Worm (Caenorhabditis elegans) whole organism, L2 larva: ENCODE data around the gene C13F10.5.

Experiments used
- ceh-82 ChIP-seq: fragments of 150-350 bp; optimal IDR thresholded peaks from 2 replicates; lab custom pipeline; 2014; ENCODE audit warnings: missing biosample characterization, missing genetic modification characterization
- lin-11 ChIP-seq: fragments of 150-350 bp; sonication (generic microtip); optimal IDR thresholded peaks from 2 replicates; lab custom pipeline; 2014; ENCODE audit warnings: missing biosample characterization, missing genetic modification characterization, inconsistent platforms, mixed read lengths

- TF ChIP-seq lin-11 (tag; lab: Kevin White, UChicago) = no peak
- no peak for TF ChIP-seq ceh-82 (tag; lab: Kevin White, UChicago)
Observed at ce11 chrV:7214802-7215201, 4.1 kb downstream of the C13F10.5 start, which contains the start of gene soap-1.
